Worm (Caenorhabditis elegans) whole organism, early embryonic: ENCODE measurements around the gene cnnm-3.

Experiments
- B0310.2 ChIP-seq: sonication (generic microtip); optimal IDR thresholded peaks from 2 replicates; lab custom pipeline; 2016; ENCODE audit warnings: mild to moderate bottlenecking, missing genetic modification characterization, missing compliant biosample characterization
- aly-1 ChIP-seq: sonication (generic microtip); optimal IDR thresholded peaks from 2 replicates; lab custom pipeline; 2016; ENCODE audit warnings: missing genetic modification characterization, missing compliant biosample characterization
- ama-1 ChIP-seq: fragments of 150-350 bp; optimal IDR thresholded peaks from 2 replicates; lab custom pipeline; 2014
- ceh-13 ChIP-seq: fragments of 200-800 bp; sonication (Bioruptor generic); optimal IDR thresholded peaks from 2 replicates; lab custom pipeline; 2018; ENCODE audit warnings: mild to moderate bottlenecking, missing genetic modification characterization, missing compliant biosample characterization
- ceh-36 ChIP-seq: sonication (generic microtip); optimal IDR thresholded peaks from 2 replicates; lab custom pipeline; 2016; ENCODE audit warnings: missing genetic modification characterization, inconsistent platforms, missing compliant biosample characterization
- hmbx-1 ChIP-seq: sonication (generic microtip); optimal IDR thresholded peaks from 2 replicates; lab custom pipeline; 2016; ENCODE audit warnings: mild to moderate bottlenecking, missing genetic modification characterization, missing compliant biosample characterization
- sea-1 ChIP-seq: fragments of 200-800 bp; sonication (Bioruptor generic); conservative IDR thresholded peaks from 2 replicates; pipeline ENCODE4 v1.3.6; 2022; ENCODE audit warnings: missing genetic modification characterization, missing compliant biosample characterization
- tra-4 ChIP-seq: sonication (generic microtip); optimal IDR thresholded peaks from 2 replicates; lab custom pipeline; 2017; ENCODE audit warnings: missing genetic modification characterization, missing compliant biosample characterization

DNA sequence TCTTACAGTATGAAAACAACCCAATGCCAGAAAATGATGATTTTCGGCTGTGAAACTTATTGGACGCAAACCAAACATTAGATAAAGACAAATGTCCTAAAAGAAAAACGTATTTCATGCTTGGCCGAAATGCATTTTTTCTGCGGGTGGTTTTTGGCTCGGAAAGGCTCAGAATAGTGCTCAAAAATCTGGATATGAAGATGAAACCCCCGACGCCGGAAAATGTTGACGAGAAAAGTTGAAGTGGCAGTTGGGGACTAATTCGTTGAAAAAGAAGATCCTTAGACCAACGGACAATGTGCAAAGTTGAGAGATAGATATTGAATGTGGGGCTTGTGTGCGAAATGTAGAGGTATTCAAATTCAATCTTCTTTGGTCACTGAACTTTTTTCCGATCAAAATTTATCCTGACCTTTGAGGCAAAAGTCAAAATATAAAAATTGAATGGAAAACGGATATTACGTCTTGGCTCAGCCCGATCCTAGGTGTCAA lies 27.1 kb downstream of the cnnm-3 start, which contains the start of gene flp-18:
- TF ChIP-seq ama-1 (lab: Kevin White, UChicago) = no peak
- no peak for TF ChIP-seq ceh-13
- no peak for TF ChIP-seq ceh-36
- TF ChIP-seq tra-4 (tag; lab: Kevin White, UChicago) = no peak
- TF ChIP-seq sea-1 (GFP tag; lab: Robert Waterston, UW) = no peak
- no peak for TF ChIP-seq B0310.2 (tag; lab: Kevin White, UChicago)
- TF ChIP-seq hmbx-1 (tag; lab: Kevin White, UChicago) = no peak
- no peak for TF ChIP-seq aly-1 (tag; lab: Kevin White, UChicago)
